Worm (Caenorhabditis elegans): Measurements from ENCODE around the gene srt-11.

DNA sequence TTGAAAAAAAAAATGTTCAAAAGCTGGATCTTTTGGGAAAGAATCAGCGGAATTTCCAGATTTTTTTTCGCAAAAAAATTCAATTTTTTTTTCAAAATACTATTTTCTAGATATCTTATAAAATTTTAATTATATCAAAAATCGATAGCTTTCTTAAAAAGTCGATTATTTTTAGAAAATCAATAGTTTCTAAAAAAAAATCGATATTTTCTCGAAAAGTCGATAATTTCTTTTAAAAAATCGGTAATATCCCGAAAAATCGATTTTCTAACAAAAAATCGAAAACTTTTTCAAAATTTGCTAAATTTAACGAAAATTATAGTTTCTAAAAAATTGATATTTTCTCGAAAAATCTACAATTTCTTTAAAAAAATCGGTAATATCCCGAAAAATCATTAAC, 37.0 kb upstream of the srt-11 start:
- TF ChIP-seq him-1 (tag; optimal IDR thresholded peaks at IDR 0.05) (no peak), dao-5 (tag; optimal IDR thresholded peaks at IDR 0.05) (no peak), W03F9.2 (tag; optimal IDR thresholded peaks at IDR 0.05) (no peak)
